Fruit fly (Drosophila melanogaster) whole organism, embryonic: ENCODE results near the gene CG15170.

Experiments used
- ATbp ChIP-seq: fragments of 200-800 bp; sonication (Bioruptor generic); optimal IDR thresholded peaks from 2 replicates; lab custom pipeline; 2017; ENCODE audit warnings: missing biosample characterization, mild to moderate bottlenecking, missing genetic modification characterization, missing genetic modification reagents
- CG10209 ChIP-seq: fragments of 200-800 bp; sonication (Bioruptor generic); optimal IDR thresholded peaks from 3 replicates; lab custom pipeline; 2017; ENCODE audit warnings: missing biosample characterization, mild to moderate bottlenecking, missing genetic modification characterization, missing genetic modification reagents
- CG10979 ChIP-seq: fragments of 200-800 bp; sonication (Bioruptor generic); optimal IDR thresholded peaks from 2 replicates; lab custom pipeline; 2018; ENCODE audit warnings: missing biosample characterization, mild to moderate bottlenecking, missing genetic modification characterization, moderate library complexity
- CG12391 ChIP-seq: fragments of 200-800 bp; sonication (Bioruptor generic); optimal IDR thresholded peaks from 3 replicates; lab custom pipeline; 2018; ENCODE audit warnings: missing biosample characterization, mild to moderate bottlenecking, missing genetic modification characterization, moderate library complexity
- CG13123 ChIP-seq: fragments of 200-800 bp; sonication (Bioruptor generic); optimal IDR thresholded peaks from 2 replicates; lab custom pipeline; 2016; ENCODE audit warnings: missing biosample characterization, missing genetic modification characterization
- CG13624 ChIP-seq: fragments of 200-800 bp; sonication (Bioruptor generic); optimal IDR thresholded peaks from 2 replicates; lab custom pipeline; 2016; ENCODE audit warnings: missing biosample characterization, missing genetic modification characterization
- CG14050 ChIP-seq: fragments of 200-800 bp; sonication (Bioruptor generic); IDR thresholded peaks from 3 replicates; pipeline ENCODE4 v1.3.6; 2022; ENCODE audit warnings: missing biosample characterization, missing genetic modification characterization
- CG16779 ChIP-seq: fragments of 200-800 bp; sonication (Bioruptor generic); IDR thresholded peaks from 2 replicates; pipeline ENCODE4 v1.3.6; 2022; ENCODE audit warnings: missing biosample characterization, missing genetic modification characterization
- CG17186 ChIP-seq: fragments of 200-800 bp; sonication (Bioruptor generic); optimal IDR thresholded peaks from 3 replicates; lab custom pipeline; 2017; ENCODE audit warnings: missing biosample characterization, missing genetic modification reagents, missing genetic modification characterization
- CG17328 ChIP-seq: fragments of 200-800 bp; sonication (Bioruptor generic); IDR thresholded peaks from 2 replicates; pipeline ENCODE4 v1.3.6; 2022; ENCODE audit warnings: missing biosample characterization, missing genetic modification characterization
- CG1832 ChIP-seq: fragments of 200-800 bp; sonication (Bioruptor generic); optimal IDR thresholded peaks from 2 replicates; lab custom pipeline; 2017; ENCODE audit warnings: missing biosample characterization, mild to moderate bottlenecking, missing genetic modification characterization, inconsistent platforms
- CG2712 ChIP-seq: fragments of 200-800 bp; optimal IDR thresholded peaks from 3 replicates; lab custom pipeline; 2019; ENCODE audit warnings: missing biosample characterization, mild to moderate bottlenecking, missing genetic modification characterization, moderate library complexity
- CG2875 ChIP-seq: fragments of 200-800 bp; sonication (Bioruptor generic); optimal IDR thresholded peaks from 2 replicates; lab custom pipeline; 2017; ENCODE audit warnings: missing biosample characterization, mild to moderate bottlenecking, missing genetic modification characterization, missing genetic modification reagents
- CG3407 ChIP-seq: fragments of 200-800 bp; sonication (Bioruptor generic); optimal IDR thresholded peaks from 2 replicates; lab custom pipeline; 2018; ENCODE audit warnings: missing biosample characterization, mild to moderate bottlenecking, missing genetic modification characterization
- CG43689 ChIP-seq: fragments of 200-800 bp; sonication (Bioruptor generic); IDR thresholded peaks from 2 replicates; pipeline ENCODE4 v1.3.6; 2022; ENCODE audit warnings: missing biosample characterization, missing genetic modification characterization
- CG6254 ChIP-seq: fragments of 200-800 bp; sonication (Bioruptor generic); optimal IDR thresholded peaks from 3 replicates; lab custom pipeline; 2017; ENCODE audit warnings: mild to moderate bottlenecking, missing biosample characterization, missing genetic modification reagents, missing genetic modification characterization
- CG6791 ChIP-seq: fragments of 200-800 bp; sonication (Bioruptor generic); IDR thresholded peaks from 3 replicates; pipeline ENCODE4 v1.3.6; 2022; ENCODE audit warnings: missing biosample characterization, missing genetic modification characterization; ENCODE audit not compliant: partially characterized antibody
- CG7357 ChIP-seq: fragments of 200-800 bp; sonication (Bioruptor generic); IDR thresholded peaks from 3 replicates; pipeline ENCODE4 v1.3.6; 2022; ENCODE audit warnings: missing biosample characterization, missing genetic modification characterization
- CG7372 ChIP-seq: fragments of 200-800 bp; sonication (Bioruptor generic); IDR thresholded peaks from 2 replicates; pipeline ENCODE4 v1.3.6; 2022; ENCODE audit warnings: missing biosample characterization, missing genetic modification characterization
- CG7928 ChIP-seq: fragments of 200-800 bp; sonication (Bioruptor generic); optimal IDR thresholded peaks from 2 replicates; lab custom pipeline; 2017; ENCODE audit warnings: missing biosample characterization, mild to moderate bottlenecking, missing genetic modification characterization
- CG7987 ChIP-seq: fragments of 200-800 bp; sonication (Bioruptor generic); optimal IDR thresholded peaks from 2 replicates; lab custom pipeline; 2018; ENCODE audit warnings: missing biosample characterization, mild to moderate bottlenecking, missing genetic modification characterization, moderate library complexity
- CrebB ChIP-seq: fragments of 200-800 bp; sonication (Bioruptor generic); optimal IDR thresholded peaks from 3 replicates; lab custom pipeline; 2018; ENCODE audit warnings: missing biosample characterization, mild to moderate bottlenecking, missing genetic modification characterization
- Doc3 ChIP-seq: fragments of 200-800 bp; sonication (Bioruptor generic); IDR thresholded peaks from 3 replicates; pipeline ENCODE4 v1.3.6; 2022; ENCODE audit warnings: missing biosample characterization, missing genetic modification characterization; ENCODE audit not compliant: partially characterized antibody
- E2f1 ChIP-seq: fragments of 200-800 bp; sonication (Bioruptor generic); IDR thresholded peaks from 2 replicates; pipeline ENCODE4 v1.3.6; 2022; ENCODE audit warnings: missing biosample characterization, missing genetic modification characterization
- Fer2 ChIP-seq: fragments of 200-800 bp; sonication (Bioruptor generic); optimal IDR thresholded peaks from 2 replicates; lab custom pipeline; 2018; ENCODE audit warnings: missing biosample characterization, mild to moderate bottlenecking, missing genetic modification characterization, moderate library complexity
- HmgZ ChIP-seq: fragments of 200-800 bp; sonication (Bioruptor generic); optimal IDR thresholded peaks from 2 replicates; lab custom pipeline; 2018; ENCODE audit warnings: missing biosample characterization, mild to moderate bottlenecking, missing genetic modification characterization
- Hr3 ChIP-seq: fragments of 200-800 bp; sonication (Bioruptor generic); optimal IDR thresholded peaks from 3 replicates; lab custom pipeline; 2016; ENCODE audit warnings: missing biosample characterization, missing genetic modification characterization
- Hr51 ChIP-seq, 2 experiments: fragments of 200-800 bp; sonication (Bioruptor generic); optimal IDR thresholded peaks; 2 replicates in 1 of 2; 3 replicates in 1 of 2; lab custom pipeline; 2016 to 2018; ENCODE audit warnings: missing biosample characterization in 2 of 2, missing genetic modification characterization in 2 of 2, mild to moderate bottlenecking in 1 of 2, moderate library complexity in 1 of 2
- Myb ChIP-seq: fragments of 200-800 bp; sonication (Bioruptor generic); optimal IDR thresholded peaks from 2 replicates; lab custom pipeline; 2016; ENCODE audit warnings: missing biosample characterization, missing genetic modification characterization
- Oli ChIP-seq: fragments of 200-800 bp; sonication (Bioruptor generic); optimal IDR thresholded peaks from 2 replicates; lab custom pipeline; 2018; ENCODE audit warnings: missing biosample characterization, mild to moderate bottlenecking, missing genetic modification characterization, moderate library complexity
- Rfx ChIP-seq: fragments of 200-800 bp; sonication (Bioruptor generic); IDR thresholded peaks from 2 replicates; pipeline ENCODE4 v1.3.6; 2022; ENCODE audit warnings: missing biosample characterization, missing genetic modification characterization
- Sin3A ChIP-seq: fragments of >200 bp; optimal IDR thresholded peaks from 2 replicates; lab custom pipeline; 2018
- Sry-δ ChIP-seq: fragments of 200-800 bp; sonication (Bioruptor generic); optimal IDR thresholded peaks from 2 replicates; lab custom pipeline; 2016; ENCODE audit warnings: missing biosample characterization, missing genetic modification characterization
- Vsx1 ChIP-seq: fragments of 200-800 bp; sonication (Bioruptor generic); optimal IDR thresholded peaks from 2 replicates; lab custom pipeline; 2017; ENCODE audit warnings: missing biosample characterization, mild to moderate bottlenecking, missing genetic modification characterization, missing genetic modification reagents
- Xbp1 ChIP-seq: fragments of 200-800 bp; sonication (Bioruptor generic); optimal IDR thresholded peaks from 3 replicates; lab custom pipeline; 2016; ENCODE audit warnings: missing biosample characterization, mild to moderate bottlenecking, missing genetic modification characterization
- bcd ChIP-seq: fragments of 200-800 bp; sonication (Bioruptor generic); optimal IDR thresholded peaks from 2 replicates; lab custom pipeline; 2017; ENCODE audit warnings: missing biosample characterization, mild to moderate bottlenecking, missing genetic modification characterization
- emc ChIP-seq: fragments of 200-800 bp; sonication (Bioruptor generic); optimal IDR thresholded peaks from 2 replicates; lab custom pipeline; 2016; ENCODE audit warnings: missing biosample characterization, missing genetic modification characterization
- eyg ChIP-seq: fragments of 200-800 bp; sonication (Bioruptor generic); optimal IDR thresholded peaks from 3 replicates; lab custom pipeline; 2016; ENCODE audit warnings: missing biosample characterization, missing genetic modification characterization
- fd96Cb ChIP-seq: fragments of 200-800 bp; sonication (Bioruptor generic); optimal IDR thresholded peaks from 2 replicates; lab custom pipeline; 2018; ENCODE audit warnings: missing biosample characterization, mild to moderate bottlenecking, missing genetic modification characterization, moderate library complexity
- gsb ChIP-seq: fragments of 200-800 bp; sonication (Bioruptor generic); IDR thresholded peaks from 2 replicates; pipeline ENCODE4 v1.3.6; 2022; ENCODE audit warnings: missing biosample characterization, missing genetic modification characterization
- hb ChIP-seq: fragments of 200-800 bp; sonication (Bioruptor generic); IDR thresholded peaks from 3 replicates; pipeline ENCODE4 v1.3.6; 2022; ENCODE audit warnings: missing biosample characterization, missing genetic modification characterization; ENCODE audit not compliant: partially characterized antibody
- hth ChIP-seq: fragments of >200 bp; optimal IDR thresholded peaks from 2 replicates; lab custom pipeline; 2017; ENCODE audit warnings: inconsistent platforms
- otp ChIP-seq: fragments of 200-800 bp; sonication (Bioruptor generic); IDR thresholded peaks from 3 replicates; pipeline ENCODE4, ENCODE4 v1.3.6; 2022; ENCODE audit warnings: missing biosample characterization, missing genetic modification characterization
- pho ChIP-seq: fragments of 200-800 bp; sonication (Bioruptor generic); optimal IDR thresholded peaks from 2 replicates; lab custom pipeline; 2016; ENCODE audit warnings: missing biosample characterization, missing genetic modification characterization
- sisA ChIP-seq: fragments of 200-800 bp; sonication (Bioruptor generic); IDR thresholded peaks from 2 replicates; pipeline ENCODE4 v1.3.6; 2022; ENCODE audit warnings: missing biosample characterization, missing genetic modification characterization
- tup ChIP-seq: fragments of 200-800 bp; sonication (Bioruptor generic); optimal IDR thresholded peaks from 2 replicates; lab custom pipeline; 2016; ENCODE audit warnings: missing biosample characterization, mild to moderate bottlenecking, missing genetic modification characterization, moderate library complexity
- wor ChIP-seq: fragments of 200-800 bp; sonication (Bioruptor generic); IDR thresholded peaks from 2 replicates; pipeline ENCODE4 v1.3.6; 2022; ENCODE audit warnings: missing biosample characterization, missing genetic modification characterization
- zen2 ChIP-seq: fragments of 200-800 bp; sonication (Bioruptor generic); IDR thresholded peaks from 3 replicates; pipeline ENCODE4 v1.3.6; 2022; ENCODE audit warnings: missing biosample characterization, missing genetic modification characterization; ENCODE audit not compliant: partially characterized antibody

The CG15170 gene

dm6 chr2L:19021278-19022220, 31.5 kb upstream of the CG15170 start (continued):
- peak; percentile 68 for TF ChIP-seq Hr3 (GFP tag; lab: Kevin White, UChicago)
- TF ChIP-seq CG2712 (tag; lab: Kevin White, UChicago) = peak; percentile 82
- no peak for TF ChIP-seq Doc3
- no peak for TF ChIP-seq tup
- TF ChIP-seq CG10209 (GFP tag; lab: Kevin White, UChicago) = peak; percentile 81
- peak; percentile 68 for TF ChIP-seq CG2875
- peak; percentile 4 for TF ChIP-seq CG13624 (GFP tag; lab: Kevin White, UChicago)
- 0 out of 3 replicates have a peak, but pooled peaks have one; percentile 24 for TF ChIP-seq otp (GFP tag; lab: Robert Waterston, UW)
- peak; percentile 81 for TF ChIP-seq Rfx (GFP tag; lab: Robert Waterston, UW)
- TF ChIP-seq CG10979 = peak; percentile 75
- TF ChIP-seq CG6791 = no peak
- TF ChIP-seq Xbp1 (GFP tag; lab: Kevin White, UChicago) = peak; percentile 69
- no peak for TF ChIP-seq hth (lab: Kevin White, UChicago)
- TF ChIP-seq CG13123 (GFP tag; lab: Kevin White, UChicago) = peak; percentile 13
- TF ChIP-seq CG16779 (GFP tag; lab: Robert Waterston, UW) = no peak
- TF ChIP-seq eyg (GFP tag; lab: Kevin White, UChicago) = no peak
- TF ChIP-seq CrebB (tag; lab: Kevin White, UChicago) = peak; percentile 65
- TF ChIP-seq Oli (tag; lab: Kevin White, UChicago) = peak; percentile 88
- TF ChIP-seq gsb = 0 out of 2 replicates have a peak, but pooled peaks have one; percentile 35
- TF ChIP-seq Vsx1 = peak; percentile 62
- TF ChIP-seq CG1832 = no peak
- peak; percentile 12 to 89 for TF ChIP-seq Hr51 (GFP tag; optimal IDR thresholded peaks at IDR 0.05; lab: Kevin White, UChicago)
- TF ChIP-seq wor (GFP tag; lab: Robert Waterston, UW) = peak; percentile 69
- no peak for TF ChIP-seq CG17186 (GFP tag; lab: Kevin White, UChicago)
- peak; percentile 70 for TF ChIP-seq bcd
- peak; percentile 3 for TF ChIP-seq CG7987
- peak; percentile 58 for TF ChIP-seq CG3407 (GFP tag; lab: Kevin White, UChicago)
- no peak for TF ChIP-seq zen2 (GFP tag; lab: Robert Waterston, UW)
- peak; percentile 73 for TF ChIP-seq fd96Cb (tag; lab: Kevin White, UChicago)
- peak; percentile 26 for TF ChIP-seq pho (GFP tag; lab: Kevin White, UChicago)
- TF ChIP-seq CG43689 (GFP tag; lab: Robert Waterston, UW) = peak; percentile 31; the same call in 1 of the 2 replicates
- peak; percentile 70 for TF ChIP-seq CG17328 (GFP tag; lab: Robert Waterston, UW)
- TF ChIP-seq CG7357 (GFP tag; lab: Robert Waterston, UW) = peak; percentile 39; the same call in 1 of the 3 replicates
- TF ChIP-seq emc (GFP tag; lab: Kevin White, UChicago) = no peak
- no peak for TF ChIP-seq hb (GFP tag; lab: Robert Waterston, UW)
- TF ChIP-seq CG7928 (GFP tag; lab: Kevin White, UChicago) = peak; percentile 26
- peak; percentile 68 for TF ChIP-seq HmgZ (tag; lab: Kevin White, UChicago)
- TF ChIP-seq CG12391 (tag; lab: Kevin White, UChicago) = peak; percentile 86
- peak; percentile 49 for TF ChIP-seq CG6254 (GFP tag; lab: Kevin White, UChicago)
- TF ChIP-seq CG7372 (GFP tag; lab: Robert Waterston, UW) = peak; percentile 66
- TF ChIP-seq Fer2 (tag; lab: Kevin White, UChicago) = peak; percentile 41
- peak; percentile 82 for TF ChIP-seq ATbp
- peak; percentile 49 for TF ChIP-seq sisA (GFP tag; lab: Robert Waterston, UW)
- peak; percentile 64 for TF ChIP-seq CG14050 (GFP tag; lab: Robert Waterston, UW)
- no peak for TF ChIP-seq Sin3A (lab: Kevin White, UChicago)
- peak; percentile 24 for TF ChIP-seq Myb (GFP tag; lab: Kevin White, UChicago)
- TF ChIP-seq Sry-δ (GFP tag; lab: Kevin White, UChicago) = no peak
- TF ChIP-seq E2f1 = peak; percentile 44; the same call in 1 of the 2 replicates
